Worm (Caenorhabditis elegans) whole organism, L2 larva: ENCODE measurements around the gene dmd-4.

Source experiments
- ama-1 ChIP-seq: fragments of 150-350 bp; optimal IDR thresholded peaks from 2 replicates; lab custom pipeline; 2018; ENCODE audit warnings: inconsistent platforms
- lin-13 ChIP-seq: fragments of 150-350 bp; optimal IDR thresholded peaks from 2 replicates; lab custom pipeline; 2014; ENCODE audit warnings: missing biosample characterization, missing genetic modification reagents, missing genetic modification characterization
- nhr-23 ChIP-seq: fragments of 150-350 bp; optimal IDR thresholded peaks from 2 replicates; lab custom pipeline; 2014; ENCODE audit warnings: missing biosample characterization, missing genetic modification reagents, missing genetic modification characterization
- nhr-6 ChIP-seq: fragments of 150-350 bp; optimal IDR thresholded peaks from 2 replicates; lab custom pipeline; 2014; ENCODE audit warnings: missing biosample characterization, missing genetic modification characterization
- snpc-4 ChIP-seq: fragments of 150-350 bp; optimal IDR thresholded peaks from 2 replicates; lab custom pipeline; 2014; ENCODE audit warnings: missing biosample characterization, missing genetic modification characterization
- unc-62 ChIP-seq: fragments of 150-350 bp; optimal IDR thresholded peaks from 2 replicates; lab custom pipeline; 2014; ENCODE audit warnings: missing biosample characterization, missing genetic modification reagents, missing genetic modification characterization
- ztf-4 ChIP-seq: fragments of 150-350 bp; optimal IDR thresholded peaks from 2 replicates; lab custom pipeline; 2014; ENCODE audit warnings: missing biosample characterization, missing genetic modification characterization

- TF ChIP-seq unc-62: no peak
- no peak for TF ChIP-seq snpc-4 (tag; lab: Kevin White, UChicago)
- no peak for TF ChIP-seq ama-1
- no peak for TF ChIP-seq ztf-4 (tag; lab: Kevin White, UChicago)
- TF ChIP-seq lin-13: no peak
- no peak for TF ChIP-seq nhr-6 (tag; lab: Kevin White, UChicago)
- TF ChIP-seq nhr-23 (tag; lab: Kevin White, UChicago): no peak
These were observed 4.1 kb upstream of the dmd-4 start, which contains the start of gene C27C12.3 for ce11 chrX:14865744-14866143.
